Fruit fly (Drosophila melanogaster) whole organism, embryonic: ENCODE results near the gene pr.

Experiments
- Abd-B ChIP-seq: fragments of 200-800 bp; sonication (Bioruptor generic); optimal IDR thresholded peaks from 2 replicates; lab custom pipeline; 2018; ENCODE audit warnings: missing biosample characterization, mild to moderate bottlenecking, missing genetic modification characterization, moderate library complexity
- Bdp1 ChIP-seq: fragments of 200-800 bp; sonication (Bioruptor generic); optimal IDR thresholded peaks from 3 replicates; lab custom pipeline; 2016; ENCODE audit warnings: missing biosample characterization, missing genetic modification characterization
- BtbVII ChIP-seq: fragments of 200-800 bp; sonication (Bioruptor generic); optimal IDR thresholded peaks from 3 replicates; lab custom pipeline; 2017; ENCODE audit warnings: missing biosample characterization, mild to moderate bottlenecking, missing genetic modification characterization
- CG11504 ChIP-seq: fragments of 200-800 bp; sonication (Bioruptor generic); optimal IDR thresholded peaks from 3 replicates; lab custom pipeline; 2019; ENCODE audit warnings: missing biosample characterization, mild to moderate bottlenecking, missing genetic modification characterization, moderate library complexity
- CG15601 ChIP-seq: fragments of 200-800 bp; sonication (Bioruptor generic); optimal IDR thresholded peaks from 3 replicates; lab custom pipeline; 2019; ENCODE audit warnings: missing biosample characterization, mild to moderate bottlenecking, missing genetic modification characterization, moderate library complexity
- CG1792 ChIP-seq: fragments of 200-800 bp; sonication (Bioruptor generic); optimal IDR thresholded peaks from 2 replicates; lab custom pipeline; 2016; ENCODE audit warnings: missing biosample characterization, missing genetic modification characterization
- CG18262 ChIP-seq: fragments of 200-800 bp; optimal IDR thresholded peaks from 3 replicates; lab custom pipeline; 2019; ENCODE audit warnings: missing biosample characterization, mild to moderate bottlenecking, missing genetic modification characterization, moderate library complexity
- CG18619 ChIP-seq: fragments of 200-800 bp; sonication (Bioruptor generic); optimal IDR thresholded peaks from 3 replicates; lab custom pipeline; 2017; ENCODE audit warnings: missing biosample characterization, mild to moderate bottlenecking, missing genetic modification characterization
- CG34224 ChIP-seq: fragments of 200-800 bp; sonication (Bioruptor generic); IDR thresholded peaks from 3 replicates; pipeline ENCODE4 v1.3.6; 2022; ENCODE audit warnings: missing biosample characterization, missing genetic modification characterization; ENCODE audit not compliant: partially characterized antibody
- CG42726 ChIP-seq: fragments of 200-800 bp; sonication (Bioruptor generic); IDR thresholded peaks from 2 replicates; pipeline ENCODE4 v1.3.6; 2022; ENCODE audit warnings: missing biosample characterization, missing genetic modification characterization; ENCODE audit not compliant: partially characterized antibody
- CG4424 ChIP-seq: fragments of 200-800 bp; sonication (Bioruptor generic); optimal IDR thresholded peaks from 3 replicates; lab custom pipeline; 2016; ENCODE audit warnings: missing biosample characterization, missing genetic modification characterization
- CG4707 ChIP-seq: fragments of 200-800 bp; sonication (Bioruptor generic); optimal IDR thresholded peaks from 2 replicates; lab custom pipeline; 2018; ENCODE audit warnings: missing biosample characterization, mild to moderate bottlenecking, missing genetic modification characterization, moderate library complexity
- CG7357 ChIP-seq: fragments of 200-800 bp; sonication (Bioruptor generic); IDR thresholded peaks from 3 replicates; pipeline ENCODE4 v1.3.6; 2022; ENCODE audit warnings: missing biosample characterization, missing genetic modification characterization
- CG7372 ChIP-seq: fragments of 200-800 bp; sonication (Bioruptor generic); IDR thresholded peaks from 2 replicates; pipeline ENCODE4 v1.3.6; 2022; ENCODE audit warnings: missing biosample characterization, missing genetic modification characterization
- CG7745 ChIP-seq: fragments of 200-800 bp; sonication (Bioruptor generic); optimal IDR thresholded peaks from 2 replicates; lab custom pipeline; 2018; ENCODE audit warnings: missing biosample characterization, mild to moderate bottlenecking, missing genetic modification characterization, moderate library complexity
- CG8388 ChIP-seq: fragments of 200-800 bp; sonication (Bioruptor generic); optimal IDR thresholded peaks from 2 replicates; lab custom pipeline; 2019; ENCODE audit warnings: missing biosample characterization, mild to moderate bottlenecking, missing genetic modification characterization, moderate library complexity
- CG8765 ChIP-seq: fragments of 200-800 bp; sonication (Bioruptor generic); IDR thresholded peaks from 2 replicates; pipeline ENCODE4 v1.3.6; 2022; ENCODE audit warnings: missing biosample characterization, missing genetic modification characterization
- CoRest ChIP-seq: fragments of 200-800 bp; sonication (Bioruptor generic); optimal IDR thresholded peaks from 3 replicates; lab custom pipeline; 2018; ENCODE audit warnings: missing biosample characterization, mild to moderate bottlenecking, missing genetic modification characterization, moderate library complexity
- Doc2 ChIP-seq: fragments of 200-800 bp; sonication (Bioruptor generic); IDR thresholded peaks from 2 replicates; pipeline ENCODE4 v1.3.6; 2022; ENCODE audit warnings: missing biosample characterization, missing genetic modification characterization
- Doc3 ChIP-seq: fragments of 200-800 bp; sonication (Bioruptor generic); IDR thresholded peaks from 3 replicates; pipeline ENCODE4 v1.3.6; 2022; ENCODE audit warnings: missing biosample characterization, missing genetic modification characterization; ENCODE audit not compliant: partially characterized antibody
- Lpt ChIP-seq: fragments of >200 bp; optimal IDR thresholded peaks from 2 replicates; lab custom pipeline; 2018; ENCODE audit warnings: missing biosample characterization, missing genetic modification characterization
- MTF-1 ChIP-seq: fragments of 200-800 bp; sonication (Bioruptor generic); optimal IDR thresholded peaks from 2 replicates; lab custom pipeline; 2018; ENCODE audit warnings: missing biosample characterization, mild to moderate bottlenecking, missing genetic modification characterization, borderline replicate concordance
- Nf-YA ChIP-seq: fragments of 200-800 bp; sonication (Bioruptor generic); IDR thresholded peaks from 2 replicates; pipeline ENCODE4 v1.3.6; 2022; ENCODE audit warnings: missing biosample characterization, missing genetic modification characterization
- Oaz ChIP-seq: fragments of 200-800 bp; sonication (Bioruptor generic); IDR thresholded peaks from 2 replicates; pipeline ENCODE4 v1.3.6; 2022; ENCODE audit warnings: missing biosample characterization, missing genetic modification characterization
- PHDP ChIP-seq: fragments of 200-800 bp; sonication (Bioruptor generic); optimal IDR thresholded peaks from 3 replicates; lab custom pipeline; 2018; ENCODE audit warnings: missing biosample characterization, mild to moderate bottlenecking, missing genetic modification characterization, moderate library complexity
- Ptx1 ChIP-seq: fragments of 200-800 bp; sonication (Bioruptor generic); IDR thresholded peaks from 2 replicates; pipeline ENCODE4 v1.3.6; 2022; ENCODE audit warnings: missing biosample characterization, missing genetic modification characterization
- Spps ChIP-seq: fragments of 200-800 bp; sonication (Bioruptor generic); optimal IDR thresholded peaks from 2 replicates; lab custom pipeline; 2018; ENCODE audit warnings: missing biosample characterization, mild to moderate bottlenecking, missing genetic modification characterization
- YL-1 ChIP-seq: fragments of 200-800 bp; sonication (Bioruptor generic); optimal IDR thresholded peaks from 3 replicates; lab custom pipeline; 2017; ENCODE audit warnings: missing biosample characterization, mild to moderate bottlenecking, missing genetic modification characterization
- corto ChIP-seq: fragments of 200-800 bp; sonication (Bioruptor generic); optimal IDR thresholded peaks from 2 replicates; lab custom pipeline; 2016; ENCODE audit warnings: missing biosample characterization, mild to moderate bottlenecking, missing genetic modification characterization, moderate library complexity
- crol ChIP-seq: fragments of 200-800 bp; sonication (Bioruptor generic); IDR thresholded peaks from 2 replicates; pipeline ENCODE4 v1.3.6; 2022; ENCODE audit warnings: missing biosample characterization, missing genetic modification characterization
- danr ChIP-seq: fragments of 200-800 bp; sonication (Bioruptor generic); IDR thresholded peaks from 2 replicates; pipeline ENCODE4 v1.3.6; 2022; ENCODE audit warnings: missing biosample characterization, missing genetic modification characterization
- disco-r ChIP-seq: fragments of 200-800 bp; sonication (Bioruptor generic); optimal IDR thresholded peaks from 2 replicates; lab custom pipeline; 2016; ENCODE audit warnings: missing biosample characterization, missing genetic modification characterization
- dm ChIP-seq: fragments of 200-800 bp; sonication (Bioruptor generic); optimal IDR thresholded peaks from 3 replicates; lab custom pipeline; 2016; ENCODE audit warnings: missing biosample characterization, missing genetic modification characterization
- fd96Cb ChIP-seq: fragments of 200-800 bp; sonication (Bioruptor generic); optimal IDR thresholded peaks from 2 replicates; lab custom pipeline; 2018; ENCODE audit warnings: missing biosample characterization, mild to moderate bottlenecking, missing genetic modification characterization, moderate library complexity
- fu2 ChIP-seq: fragments of 200-800 bp; sonication (Bioruptor generic); optimal IDR thresholded peaks from 2 replicates; lab custom pipeline; 2016; ENCODE audit warnings: missing biosample characterization, missing genetic modification characterization
- gt ChIP-seq: fragments of 200-800 bp; sonication (Bioruptor generic); IDR thresholded peaks from 2 replicates; pipeline ENCODE4 v1.3.6; 2022; ENCODE audit warnings: missing biosample characterization, missing genetic modification characterization
- her ChIP-seq: fragments of 200-800 bp; sonication (Bioruptor generic); optimal IDR thresholded peaks from 2 replicates; lab custom pipeline; 2016; ENCODE audit warnings: missing biosample characterization, missing genetic modification characterization
- hth ChIP-seq: fragments of >200 bp; optimal IDR thresholded peaks from 2 replicates; lab custom pipeline; 2017; ENCODE audit warnings: inconsistent platforms
- inv ChIP-seq: fragments of 200-800 bp; sonication (Bioruptor generic); IDR thresholded peaks from 2 replicates; pipeline ENCODE4 v1.3.6; 2022; ENCODE audit warnings: missing biosample characterization, missing genetic modification characterization; ENCODE audit not compliant: partially characterized antibody
- jumu ChIP-seq: fragments of 200-800 bp; sonication (Bioruptor generic); optimal IDR thresholded peaks from 3 replicates; lab custom pipeline; 2016; ENCODE audit warnings: missing biosample characterization, missing genetic modification characterization
- nerfin-1 ChIP-seq: fragments of 200-800 bp; sonication (Bioruptor generic); optimal IDR thresholded peaks from 3 replicates; lab custom pipeline; 2019; ENCODE audit warnings: missing biosample characterization, mild to moderate bottlenecking, missing genetic modification characterization, moderate library complexity
- phol ChIP-seq: fragments of 200-800 bp; sonication (Bioruptor generic); optimal IDR thresholded peaks from 3 replicates; lab custom pipeline; 2018; ENCODE audit warnings: missing biosample characterization, mild to moderate bottlenecking, missing genetic modification characterization, moderate library complexity
- salm ChIP-seq: fragments of 200-800 bp; sonication (Bioruptor generic); optimal IDR thresholded peaks from 2 replicates; lab custom pipeline; 2018; ENCODE audit warnings: missing biosample characterization, mild to moderate bottlenecking, missing genetic modification characterization
- sc ChIP-seq, 3 experiments: fragments of >200 bp in 2 of 3; fragments of 200-800 bp in 1 of 3; sonication (Bioruptor generic) in 1 of 3; optimal IDR thresholded peaks; 2 replicates in 2 of 3; 3 replicates in 1 of 3; lab custom pipeline; 2017; ENCODE audit warnings: mild to moderate bottlenecking in 1 of 3, missing biosample characterization in 1 of 3, missing genetic modification characterization in 1 of 3, missing genetic modification reagents in 1 of 3
- slp2 ChIP-seq: fragments of 200-800 bp; sonication (Bioruptor generic); optimal IDR thresholded peaks from 2 replicates; lab custom pipeline; 2016; ENCODE audit warnings: missing biosample characterization, missing genetic modification characterization
- tll ChIP-seq, 2 experiments: fragments of 200-800 bp in 1 of 2; fragments of >200 bp in 1 of 2; sonication (Bioruptor generic) in 1 of 2; optimal IDR thresholded peaks; 2 replicates each; lab custom pipeline; 2017 to 2019; ENCODE audit warnings: missing biosample characterization in 2 of 2, missing genetic modification characterization in 2 of 2, mild to moderate bottlenecking in 1 of 2, moderate library complexity in 1 of 2
- tna ChIP-seq: fragments of 200-800 bp; sonication (Bioruptor generic); IDR thresholded peaks from 2 replicates; pipeline ENCODE4 v1.3.6; 2022; ENCODE audit warnings: missing biosample characterization, missing genetic modification characterization; ENCODE audit not compliant: partially characterized antibody
- wek ChIP-seq: fragments of 200-800 bp; sonication (Bioruptor generic); optimal IDR thresholded peaks from 3 replicates; lab custom pipeline; 2018; ENCODE audit warnings: missing biosample characterization, mild to moderate bottlenecking, missing genetic modification characterization, moderate library complexity
- zen ChIP-seq: fragments of 200-800 bp; sonication (Bioruptor generic); optimal IDR thresholded peaks from 3 replicates; lab custom pipeline; 2018; ENCODE audit warnings: missing biosample characterization, mild to moderate bottlenecking, missing genetic modification characterization, moderate library complexity
- zfh1 ChIP-seq: fragments of 200-800 bp; sonication (Bioruptor generic); IDR thresholded peaks from 3 replicates; pipeline ENCODE4 v1.3.6; 2022; ENCODE audit warnings: missing biosample characterization, missing genetic modification characterization

Gene pr

DNA sequence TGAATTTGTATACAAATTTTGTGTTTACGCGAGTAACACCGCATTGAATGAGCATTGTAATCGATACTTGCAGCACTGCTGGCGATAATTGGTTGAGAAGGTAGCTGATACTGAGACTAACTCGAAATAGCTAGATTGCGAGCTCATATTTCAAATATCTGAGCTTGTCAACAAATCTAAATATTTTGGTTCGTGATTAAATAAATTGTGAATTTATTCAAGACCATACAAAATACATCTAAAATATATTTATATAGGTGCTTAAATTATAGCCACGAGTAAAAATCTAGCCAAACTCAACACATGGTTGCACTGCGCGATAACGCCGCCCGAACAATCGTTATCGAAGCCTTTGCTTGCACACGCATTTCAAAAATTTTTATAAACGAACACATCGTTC, 18.5 kb upstream of the pr start, which contains the start of the genes Taf13 and nesd (continued):
- TF ChIP-seq Abd-B (GFP tag; lab: Kevin White, UChicago) = peak; percentile 41
- no peak for TF ChIP-seq Spps
- TF ChIP-seq zfh1 (GFP tag; lab: Robert Waterston, UW) = no peak
- no peak for TF ChIP-seq hth
- TF ChIP-seq CG42726 (GFP tag; lab: Robert Waterston, UW) = no peak
- TF ChIP-seq jumu (GFP tag; lab: Kevin White, UChicago) = peak; percentile 37
- no peak for TF ChIP-seq CG7745 (tag; lab: Kevin White, UChicago)
- no peak for TF ChIP-seq gt (GFP tag; lab: Robert Waterston, UW)
- TF ChIP-seq fd96Cb (tag; lab: Kevin White, UChicago) = no peak
- TF ChIP-seq CG4424 (GFP tag; lab: Kevin White, UChicago) = peak; percentile 38
- TF ChIP-seq Lpt (GFP tag; lab: Kevin White, UChicago) = no peak
- peak; percentile 64 for TF ChIP-seq phol (tag; lab: Kevin White, UChicago)
- no peak for TF ChIP-seq wek
- TF ChIP-seq nerfin-1 (tag; lab: Kevin White, UChicago) = peak; percentile 39
- TF ChIP-seq CG34224 (GFP tag; lab: Robert Waterston, UW) = peak; percentile 73
- TF ChIP-seq CG18262 (tag; lab: Kevin White, UChicago) = peak; percentile 35
- no peak for TF ChIP-seq sc (optimal IDR thresholded peaks at IDR 0.05; lab: Kevin White, UChicago)
- TF ChIP-seq sc (GFP tag; optimal IDR thresholded peaks at IDR 0.05; lab: Kevin White, UChicago) = no peak
- no peak for TF ChIP-seq CG7372
- no peak for TF ChIP-seq corto
- TF ChIP-seq crol = no peak
- peak; percentile 1 for TF ChIP-seq CG18619 (GFP tag; lab: Kevin White, UChicago)
- TF ChIP-seq disco-r (GFP tag; lab: Kevin White, UChicago) = no peak
- no peak for TF ChIP-seq CG4707 (GFP tag; lab: Kevin White, UChicago)
- peak; percentile 42 for TF ChIP-seq zen (tag; lab: Kevin White, UChicago)
- no peak for TF ChIP-seq CG8388
- TF ChIP-seq Oaz = no peak
- no peak for TF ChIP-seq MTF-1 (GFP tag; lab: Kevin White, UChicago)
- TF ChIP-seq dm (GFP tag; lab: Kevin White, UChicago) = peak; percentile 36
- TF ChIP-seq CG15601 (tag; lab: Kevin White, UChicago) = peak; percentile 69
- TF ChIP-seq PHDP (tag; lab: Kevin White, UChicago) = peak; percentile 51
- TF ChIP-seq YL-1 (GFP tag; lab: Kevin White, UChicago) = peak; percentile 48
- TF ChIP-seq Nf-YA (GFP tag; lab: Robert Waterston, UW) = no peak
- TF ChIP-seq CG7357 (GFP tag; lab: Robert Waterston, UW) = no peak
- no peak for TF ChIP-seq danr (GFP tag; lab: Robert Waterston, UW)
- TF ChIP-seq inv (GFP tag; lab: Robert Waterston, UW) = peak; percentile 65
- no peak for TF ChIP-seq Doc2 (GFP tag; lab: Robert Waterston, UW)
- TF ChIP-seq CG1792 = no peak
- no peak for TF ChIP-seq salm
- no peak for TF ChIP-seq slp2 (GFP tag; lab: Kevin White, UChicago)
- TF ChIP-seq Ptx1 (GFP tag; lab: Robert Waterston, UW) = no peak
- no peak for TF ChIP-seq BtbVII (GFP tag; lab: Kevin White, UChicago)
- TF ChIP-seq tna (GFP tag; lab: Robert Waterston, UW) = peak; percentile 52; the same call in 1 of the 2 replicates
- no peak for TF ChIP-seq her
- TF ChIP-seq CG8765 (GFP tag; lab: Robert Waterston, UW) = no peak
- peak; percentile 60 for TF ChIP-seq Doc3 (GFP tag; lab: Robert Waterston, UW)
- TF ChIP-seq tll (GFP tag; optimal IDR thresholded peaks at IDR 0.05; lab: Kevin White, UChicago) = peak; percentile 2 to 93
- TF ChIP-seq CG11504 (tag; lab: Kevin White, UChicago) = peak; percentile 51
- TF ChIP-seq Bdp1 (GFP tag; lab: Kevin White, UChicago) = peak; percentile 1
- TF ChIP-seq fu2 (GFP tag; lab: Kevin White, UChicago) = no peak
- TF ChIP-seq CoRest (tag; lab: Kevin White, UChicago) = peak; percentile 72
